Worm (Caenorhabditis elegans): ENCODE measurements around the gene K12H6.2.

DNA sequence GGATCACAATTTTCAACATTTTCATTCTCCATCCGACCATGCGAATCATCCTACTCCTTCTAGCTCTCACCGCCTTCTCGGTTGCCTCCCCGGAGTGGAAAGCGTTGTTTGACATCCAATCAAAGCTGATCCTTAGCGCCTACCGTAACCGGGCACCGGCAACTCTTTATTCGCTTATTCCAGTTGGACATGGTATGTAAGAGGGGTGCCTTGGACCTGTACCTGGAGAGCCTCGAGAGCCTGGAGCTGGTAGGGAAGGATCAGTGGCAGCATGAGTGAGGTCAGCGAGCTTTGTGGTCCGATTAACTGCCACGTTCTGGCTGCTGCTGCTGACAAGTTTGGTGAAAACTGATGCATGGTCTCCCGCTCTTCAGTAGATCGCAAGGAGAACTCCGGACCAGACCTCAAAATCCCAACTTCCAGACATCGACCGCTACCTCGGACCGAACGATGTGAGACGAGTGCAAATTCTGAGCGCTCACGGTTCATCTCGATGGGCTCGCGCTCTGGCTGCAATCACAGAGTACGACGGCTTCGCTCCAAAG, 12.6 kb upstream of the K12H6.2 start, which contains the start of gene K12H6.8:
- no peak for TF ChIP-seq W03F9.2 (tag; optimal IDR thresholded peaks at IDR 0.05)
- no peak for TF ChIP-seq him-1 (tag; optimal IDR thresholded peaks at IDR 0.05)
- TF ChIP-seq dao-5 (tag; optimal IDR thresholded peaks at IDR 0.05), result no peak
